Fruit fly (Drosophila melanogaster): ENCODE results near the gene RanBP3.
A peak's percentile ranks its signal among the peaks of the same experiment; 100 is the strongest.

- TF ChIP-seq CG15710 (tag; optimal IDR thresholded peaks at IDR 0.05) (peak; percentile 84), gl (tag; optimal IDR thresholded peaks at IDR 0.05) (peak; percentile 62), EcR (GFP tag; optimal IDR thresholded peaks at IDR 0.05) (peak; percentile 45), CG4496 (GFP tag; IDR thresholded peaks at IDR 0.05) (peak; percentile 94), CG9948 (tag; optimal IDR thresholded peaks at IDR 0.05) (peak; percentile 92), fd96Ca (GFP tag; IDR thresholded peaks at IDR 0.05) (peak; percentile 93), CG10348 (GFP tag; IDR thresholded peaks at IDR 0.05) (peak; percentile 69), CG8301 (tag; optimal IDR thresholded peaks at IDR 0.05) (peak; percentile 95), Pif1B (GFP tag; optimal IDR thresholded peaks at IDR 0.05) (peak; percentile 95)
Observed at dm6 chr3R:23782456-23783402, 30.1 kb upstream of the RanBP3 start.

Measured in whole organism, pupa.